Worm (Caenorhabditis elegans) whole organism, late embryonic: ENCODE measurements around the gene tra-2.

ENCODE experiments used
- C08G9.2 ChIP-seq: sonication (generic microtip); optimal IDR thresholded peaks from 2 replicates; lab custom pipeline; 2016; ENCODE audit warnings: mild to moderate bottlenecking, missing genetic modification characterization, moderate library complexity, missing compliant biosample characterization
- C38D4.7 ChIP-seq: fragments of 200-800 bp; sonication (Bioruptor generic); optimal IDR thresholded peaks from 2 replicates; lab custom pipeline; 2018; ENCODE audit warnings: mild to moderate bottlenecking, missing genetic modification characterization, moderate library complexity, missing compliant biosample characterization
- F13H6.1 ChIP-seq: sonication (generic microtip); optimal IDR thresholded peaks from 2 replicates; lab custom pipeline; 2016; ENCODE audit warnings: missing genetic modification characterization, missing compliant biosample characterization
- K02D7.2 ChIP-seq: sonication (generic microtip); optimal IDR thresholded peaks from 2 replicates; lab custom pipeline; 2017; ENCODE audit warnings: mild to moderate bottlenecking, missing genetic modification characterization, missing compliant biosample characterization
- T23F11.4 ChIP-seq: fragments of 200-800 bp; sonication (Bioruptor generic); optimal IDR thresholded peaks from 2 replicates; lab custom pipeline; 2018; ENCODE audit warnings: mild to moderate bottlenecking, missing genetic modification characterization, missing compliant biosample characterization
- Y22D7AL.16 ChIP-seq: sonication (generic microtip); optimal IDR thresholded peaks from 2 replicates; lab custom pipeline; 2016; ENCODE audit warnings: missing genetic modification characterization, missing compliant biosample characterization
- ahr-1 ChIP-seq: sonication (generic microtip); optimal IDR thresholded peaks from 2 replicates; lab custom pipeline; 2016; ENCODE audit warnings: missing genetic modification characterization, missing compliant biosample characterization
- ama-1 ChIP-seq: fragments of 150-350 bp; optimal IDR thresholded peaks from 2 replicates; lab custom pipeline; 2014
- ceh-14 ChIP-seq: sonication (generic microtip); optimal IDR thresholded peaks from 2 replicates; lab custom pipeline; 2016; ENCODE audit warnings: missing genotype, missing genetic modification characterization, missing compliant biosample characterization
- ceh-18 ChIP-seq: sonication (generic microtip); optimal IDR thresholded peaks from 2 replicates; lab custom pipeline; 2016; ENCODE audit warnings: missing genetic modification characterization, missing compliant biosample characterization
- ceh-19 ChIP-seq: fragments of 200-800 bp; sonication (Bioruptor generic); optimal IDR thresholded peaks from 2 replicates; lab custom pipeline; 2018; ENCODE audit warnings: mild to moderate bottlenecking, missing genetic modification characterization, missing compliant biosample characterization
- ceh-2 ChIP-seq: sonication (generic microtip); optimal IDR thresholded peaks from 2 replicates; lab custom pipeline; 2016; ENCODE audit warnings: missing genotype, missing genetic modification characterization, missing compliant biosample characterization
- ceh-22 ChIP-seq: sonication (generic microtip); optimal IDR thresholded peaks from 2 replicates; lab custom pipeline; 2017; ENCODE audit warnings: missing biosample characterization, missing genetic modification characterization
- ceh-24 ChIP-seq: sonication (generic microtip); optimal IDR thresholded peaks from 2 replicates; lab custom pipeline; 2016; ENCODE audit warnings: mild to moderate bottlenecking, missing genetic modification characterization, missing compliant biosample characterization
- ceh-30 ChIP-seq: fragments of 150-350 bp; optimal IDR thresholded peaks from 2 replicates; lab custom pipeline; 2014; ENCODE audit warnings: missing biosample characterization, missing genetic modification characterization
- ceh-34 ChIP-seq: sonication (generic microtip); optimal IDR thresholded peaks from 2 replicates; lab custom pipeline; 2016; ENCODE audit warnings: mild to moderate bottlenecking, missing genetic modification characterization, missing compliant biosample characterization
- ceh-45 ChIP-seq: fragments of 200-800 bp; sonication (Bioruptor generic); IDR thresholded peaks from 2 replicates; pipeline ENCODE4 v1.3.6; 2022; ENCODE audit warnings: missing genetic modification reagents, missing genetic modification characterization, missing compliant biosample characterization
- ceh-48 ChIP-seq: sonication (generic microtip); optimal IDR thresholded peaks from 2 replicates; lab custom pipeline; 2016; ENCODE audit warnings: missing genetic modification characterization, inconsistent platforms, missing compliant biosample characterization
- ceh-6 ChIP-seq: fragments of 200-800 bp; sonication (Bioruptor generic); optimal IDR thresholded peaks from 2 replicates; lab custom pipeline; 2018; ENCODE audit warnings: mild to moderate bottlenecking, missing genetic modification characterization, missing compliant biosample characterization
- ceh-9 ChIP-seq: sonication (generic microtip); optimal IDR thresholded peaks from 2 replicates; lab custom pipeline; 2016; ENCODE audit warnings: mild to moderate bottlenecking, missing genetic modification characterization, inconsistent platforms, missing compliant biosample characterization
- dmd-4 ChIP-seq: sonication (generic microtip); optimal IDR thresholded peaks from 2 replicates; lab custom pipeline; 2016; ENCODE audit warnings: borderline replicate concordance, missing genetic modification characterization, missing compliant biosample characterization
- dve-1 ChIP-seq: sonication (generic microtip); optimal IDR thresholded peaks from 2 replicates; lab custom pipeline; 2017; ENCODE audit warnings: antibody characterized with exemption, mild to moderate bottlenecking, missing genetic modification characterization, missing compliant biosample characterization
- elt-2 ChIP-seq: sonication (generic microtip); optimal IDR thresholded peaks from 2 replicates; lab custom pipeline; 2016; ENCODE audit warnings: missing genetic modification reagents, missing genetic modification characterization, missing compliant biosample characterization
- eyg-1 ChIP-seq: sonication (generic microtip); optimal IDR thresholded peaks from 2 replicates; lab custom pipeline; 2016; ENCODE audit warnings: missing genotype, missing genetic modification characterization, missing compliant biosample characterization
- fkh-10 ChIP-seq: fragments of 150-350 bp; optimal IDR thresholded peaks from 2 replicates; lab custom pipeline; 2014; ENCODE audit warnings: missing biosample characterization, missing genetic modification reagents, missing genetic modification characterization
- fkh-6 ChIP-seq: sonication (generic microtip); optimal IDR thresholded peaks from 2 replicates; lab custom pipeline; 2016; ENCODE audit warnings: missing genetic modification characterization, missing compliant biosample characterization
- gmeb-2 ChIP-seq: sonication (generic microtip); optimal IDR thresholded peaks from 2 replicates; lab custom pipeline; 2016; ENCODE audit warnings: missing genetic modification characterization, inconsistent platforms, missing compliant biosample characterization
- hlh-13 ChIP-seq: fragments of 200-800 bp; sonication (Bioruptor generic); optimal IDR thresholded peaks from 2 replicates; lab custom pipeline; 2018; ENCODE audit warnings: mild to moderate bottlenecking, missing genetic modification characterization, missing compliant biosample characterization
- hlh-15 ChIP-seq: sonication (generic microtip); optimal IDR thresholded peaks from 2 replicates; lab custom pipeline; 2016; ENCODE audit warnings: missing genetic modification characterization, missing compliant biosample characterization
- hlh-30 ChIP-seq: sonication (generic microtip); optimal IDR thresholded peaks from 2 replicates; lab custom pipeline; 2017; ENCODE audit warnings: antibody characterized with exemption, missing genetic modification characterization, missing compliant biosample characterization; ENCODE audit not compliant: insufficient read depth
- hlh-8 ChIP-seq: sonication (generic microtip); optimal IDR thresholded peaks from 2 replicates; lab custom pipeline; 2016; ENCODE audit warnings: missing genotype, missing genetic modification characterization, missing compliant biosample characterization
- lim-6 ChIP-seq: sonication (generic microtip); optimal IDR thresholded peaks from 2 replicates; lab custom pipeline; 2016; ENCODE audit warnings: missing genetic modification characterization, missing compliant biosample characterization
- madf-2 ChIP-seq: sonication (generic microtip); optimal IDR thresholded peaks from 2 replicates; lab custom pipeline; 2017; ENCODE audit warnings: missing genetic modification characterization, missing compliant biosample characterization
- mec-3 ChIP-seq: sonication (generic microtip); optimal IDR thresholded peaks from 2 replicates; lab custom pipeline; 2016; ENCODE audit warnings: borderline replicate concordance, missing genetic modification characterization, missing compliant biosample characterization
- nfya-1 ChIP-seq: sonication (generic microtip); optimal IDR thresholded peaks from 2 replicates; lab custom pipeline; 2017; ENCODE audit warnings: missing genetic modification characterization, mild to moderate bottlenecking, missing compliant biosample characterization, antibody characterized with exemption, moderate library complexity
- nhr-232 ChIP-seq: sonication (generic microtip); optimal IDR thresholded peaks from 2 replicates; lab custom pipeline; 2016; ENCODE audit warnings: missing genetic modification characterization, missing compliant biosample characterization
- odd-2 ChIP-seq: sonication (generic microtip); optimal IDR thresholded peaks from 2 replicates; lab custom pipeline; 2017; ENCODE audit warnings: antibody characterized with exemption, mild to moderate bottlenecking, missing genetic modification characterization, missing compliant biosample characterization
- pag-3 ChIP-seq: sonication (generic microtip); optimal IDR thresholded peaks from 2 replicates; lab custom pipeline; 2016; ENCODE audit warnings: missing compliant biosample characterization, missing genetic modification characterization, borderline replicate concordance
- pat-9 ChIP-seq: fragments of 200-800 bp; sonication (Bioruptor generic); optimal IDR thresholded peaks from 2 replicates; lab custom pipeline; 2018; ENCODE audit warnings: mild to moderate bottlenecking, missing genetic modification characterization, moderate library complexity, missing compliant biosample characterization
- pha-2 ChIP-seq: sonication (generic microtip); optimal IDR thresholded peaks from 2 replicates; lab custom pipeline; 2017; ENCODE audit warnings: mild to moderate bottlenecking, missing genetic modification characterization, missing compliant biosample characterization
- pha-4 ChIP-seq: fragments of 150-350 bp; optimal IDR thresholded peaks from 2 replicates; lab custom pipeline; 2018; ENCODE audit warnings: missing biosample characterization, missing genetic modification reagents, missing genetic modification characterization
- pqm-1 ChIP-seq: sonication (generic microtip); optimal IDR thresholded peaks from 2 replicates; lab custom pipeline; 2016; ENCODE audit warnings: missing genetic modification characterization, missing compliant biosample characterization
- ref-2 ChIP-seq: sonication (generic microtip); optimal IDR thresholded peaks from 2 replicates; lab custom pipeline; 2016; ENCODE audit warnings: missing genetic modification characterization, missing compliant biosample characterization
- rnt-1 ChIP-seq: sonication (generic microtip); optimal IDR thresholded peaks from 2 replicates; lab custom pipeline; 2016; ENCODE audit warnings: missing genetic modification characterization, missing compliant biosample characterization
- sdc-2 ChIP-seq: sonication (generic microtip); optimal IDR thresholded peaks from 2 replicates; lab custom pipeline; 2016; ENCODE audit warnings: missing genotype, missing genetic modification characterization, missing compliant biosample characterization
- sox-2 ChIP-seq: fragments of 200-800 bp; sonication (Bioruptor generic); IDR thresholded peaks from 2 replicates; pipeline ENCODE4 v1.3.6; 2022; ENCODE audit warnings: missing genetic modification reagents, missing genetic modification characterization, missing compliant biosample characterization
- syd-9 ChIP-seq: sonication (generic microtip); optimal IDR thresholded peaks from 2 replicates; lab custom pipeline; 2016; ENCODE audit warnings: mild to moderate bottlenecking, missing genetic modification characterization, moderate library complexity, missing compliant biosample characterization
- tbx-2 ChIP-seq: sonication (generic microtip); optimal IDR thresholded peaks from 2 replicates; lab custom pipeline; 2016; ENCODE audit warnings: missing genetic modification characterization, missing compliant biosample characterization
- tbx-7 ChIP-seq: sonication (generic microtip); optimal IDR thresholded peaks from 2 replicates; lab custom pipeline; 2016; ENCODE audit warnings: missing genotype, missing genetic modification characterization, missing compliant biosample characterization
- ttx-3 ChIP-seq: sonication (generic microtip); optimal IDR thresholded peaks from 2 replicates; lab custom pipeline; 2016; ENCODE audit warnings: missing genetic modification reagents, missing genetic modification characterization, missing compliant biosample characterization
- unc-55 ChIP-seq: sonication (generic microtip); optimal IDR thresholded peaks from 2 replicates; lab custom pipeline; 2017; ENCODE audit warnings: missing biosample characterization, missing genetic modification reagents, missing genetic modification characterization
- unc-86 ChIP-seq: sonication (generic microtip); optimal IDR thresholded peaks from 2 replicates; lab custom pipeline; 2016; ENCODE audit warnings: missing genetic modification characterization, missing compliant biosample characterization
- zip-5 ChIP-seq: sonication (generic microtip); optimal IDR thresholded peaks from 2 replicates; lab custom pipeline; 2016; ENCODE audit warnings: missing genetic modification characterization, missing compliant biosample characterization
- ztf-16 ChIP-seq: sonication (generic microtip); optimal IDR thresholded peaks from 2 replicates; lab custom pipeline; 2017; ENCODE audit warnings: missing genetic modification characterization, missing compliant biosample characterization

tra-2 gene

ce11 chrII:6968191-6968675, 2.8 kb upstream of the tra-2 start:
- TF ChIP-seq ceh-22 (tag; lab: Kevin White, UChicago) = no peak
- no peak for TF ChIP-seq madf-2 (tag; lab: Kevin White, UChicago)
- peak; percentile 0 for TF ChIP-seq C38D4.7 (GFP tag; lab: Kevin White, UChicago)
- no peak for TF ChIP-seq ceh-14
- no peak for TF ChIP-seq ceh-6 (GFP tag; lab: Kevin White, UChicago)
- no peak for TF ChIP-seq fkh-6 (tag; lab: Kevin White, UChicago)
- no peak for TF ChIP-seq ztf-16
- no peak for TF ChIP-seq F13H6.1
- TF ChIP-seq nfya-1 (tag; lab: Kevin White, UChicago) = peak; percentile 37
- no peak for TF ChIP-seq T23F11.4 (GFP tag; lab: Kevin White, UChicago)
- TF ChIP-seq ceh-48 (tag; lab: Kevin White, UChicago) = no peak
- no peak for TF ChIP-seq ceh-30 (tag; lab: Kevin White, UChicago)
- TF ChIP-seq mec-3 (tag; lab: Kevin White, UChicago) = no peak
- TF ChIP-seq nhr-232 (tag; lab: Kevin White, UChicago) = no peak
- TF ChIP-seq elt-2 (tag; lab: Kevin White, UChicago) = peak; percentile 33
- no peak for TF ChIP-seq ceh-24
- no peak for TF ChIP-seq pag-3
- TF ChIP-seq gmeb-2 (tag; lab: Kevin White, UChicago) = no peak
- TF ChIP-seq ceh-2 (tag; lab: Kevin White, UChicago) = peak; percentile 32
- TF ChIP-seq hlh-13 (GFP tag; lab: Kevin White, UChicago) = no peak
- TF ChIP-seq pha-4 (tag; lab: Kevin White, UChicago) = no peak
- no peak for TF ChIP-seq zip-5 (tag; lab: Kevin White, UChicago)
- TF ChIP-seq ceh-19 (GFP tag; lab: Kevin White, UChicago) = no peak
- no peak for TF ChIP-seq hlh-15 (tag; lab: Kevin White, UChicago)
- TF ChIP-seq Y22D7AL.16 (tag; lab: Kevin White, UChicago) = no peak
- TF ChIP-seq rnt-1 = peak; percentile 32
- no peak for TF ChIP-seq ceh-45 (GFP tag; lab: Robert Waterston, UW)
- no peak for TF ChIP-seq pat-9 (tag; lab: Kevin White, UChicago)
- no peak for TF ChIP-seq eyg-1 (tag; lab: Kevin White, UChicago)
- peak; percentile 64 for TF ChIP-seq ref-2
- peak; percentile 97 for TF ChIP-seq ama-1 (lab: Kevin White, UChicago)
- TF ChIP-seq ceh-18 (tag; lab: Kevin White, UChicago) = peak; percentile 7
- no peak for TF ChIP-seq dmd-4 (tag; lab: Kevin White, UChicago)
- TF ChIP-seq tbx-2 = peak; percentile 55
- TF ChIP-seq pqm-1 (tag; lab: Kevin White, UChicago) = no peak
- TF ChIP-seq lim-6 = no peak
- TF ChIP-seq dve-1 (tag; lab: Kevin White, UChicago) = peak; percentile 26
- peak; percentile 31 for TF ChIP-seq sdc-2 (tag; lab: Kevin White, UChicago)
- no peak for TF ChIP-seq C08G9.2 (tag; lab: Kevin White, UChicago)
- TF ChIP-seq ceh-34 (tag; lab: Kevin White, UChicago) = peak; percentile 61
- peak; percentile 29 for TF ChIP-seq syd-9 (tag; lab: Kevin White, UChicago)
- TF ChIP-seq unc-55 = peak; percentile 19
- peak; percentile 21 for TF ChIP-seq tbx-7
- no peak for TF ChIP-seq fkh-10 (GFP tag; lab: Kevin White, UChicago)
- no peak for TF ChIP-seq hlh-8
- peak; percentile 92 for TF ChIP-seq hlh-30 (tag; lab: Kevin White, UChicago)
- TF ChIP-seq ttx-3 (tag; lab: Kevin White, UChicago) = no peak
- TF ChIP-seq unc-86 (tag; lab: Kevin White, UChicago) = no peak
- peak; percentile 0 for TF ChIP-seq pha-2
- TF ChIP-seq sox-2 (GFP tag; lab: Robert Waterston, UW) = no peak; the same call in 1 of the 2 replicates
- TF ChIP-seq odd-2 (tag; lab: Kevin White, UChicago) = no peak
- TF ChIP-seq ahr-1 (tag; lab: Kevin White, UChicago) = no peak
- TF ChIP-seq ceh-9 = no peak
- no peak for TF ChIP-seq K02D7.2 (tag; lab: Kevin White, UChicago)
